Worm (Caenorhabditis elegans): Measurements from ENCODE around the gene popl-7.

- TF ChIP-seq lag-1 (GFP tag; IDR thresholded peaks at IDR 0.05) (no peak), attf-3 (GFP tag; conservative IDR thresholded peaks at IDR 0.05) (no peak), ekl-4 (GFP tag; IDR thresholded peaks at IDR 0.05) (no peak), mel-28 (tag; optimal IDR thresholded peaks at IDR 0.05; ENCODE audit: borderline replicate concordance) (no peak), madf-10 (tag; optimal IDR thresholded peaks at IDR 0.05) (no peak)
Measured at ce11 chrIV:13394686-13395085, 24.2 kb downstream of the popl-7 start.

Data from whole organism, young adult.